Worm (Caenorhabditis elegans) whole organism, L4 larva: ENCODE data around the gene K07C5.13.

ENCODE experiments used
- ama-1 ChIP-seq: fragments of 150-350 bp; optimal IDR thresholded peaks from 2 replicates; lab custom pipeline; 2014; ENCODE audit warnings: inconsistent platforms, mixed read lengths
- dpl-1 ChIP-seq: fragments of 150-350 bp; optimal IDR thresholded peaks from 2 replicates; lab custom pipeline; 2014; ENCODE audit warnings: missing biosample characterization, missing genetic modification reagents, missing genetic modification characterization
- lin-13 ChIP-seq: fragments of 150-350 bp; optimal IDR thresholded peaks from 2 replicates; lab custom pipeline; 2014; ENCODE audit warnings: missing biosample characterization, missing genetic modification reagents, missing genetic modification characterization
- lin-15B ChIP-seq: fragments of 150-350 bp; sonication (generic microtip); optimal IDR thresholded peaks from 3 replicates; lab custom pipeline; 2014; ENCODE audit warnings: missing biosample characterization, missing genetic modification characterization
- nhr-25 ChIP-seq: sonication (generic microtip); optimal IDR thresholded peaks from 2 replicates; lab custom pipeline; 2017; ENCODE audit warnings: missing genetic modification characterization, mild to moderate bottlenecking, missing compliant biosample characterization, antibody characterized with exemption, moderate library complexity, borderline replicate concordance; ENCODE audit not compliant: insufficient read depth
- nhr-41 ChIP-seq: fragments of 200-800 bp; sonication (Bioruptor generic); IDR thresholded peaks from 2 replicates; pipeline ENCODE4 v1.3.6; 2022; ENCODE audit warnings: missing genetic modification reagents, missing genetic modification characterization, missing compliant biosample characterization
- nhr-42 ChIP-seq: fragments of 200-800 bp; sonication (Bioruptor generic); IDR thresholded peaks from 2 replicates; pipeline ENCODE4 v1.3.6; 2022; ENCODE audit warnings: missing genetic modification characterization, missing compliant biosample characterization
- skn-1 ChIP-seq: fragments of 150-350 bp; optimal IDR thresholded peaks from 2 replicates; lab custom pipeline; 2014; ENCODE audit warnings: missing biosample characterization, missing genetic modification characterization
- unc-62 ChIP-seq, 3 experiments: fragments of 150-350 bp in 1 of 3; sonication (generic microtip); optimal IDR thresholded peaks in 2 of 3; peaks in 1 of 3; 1 replicate in 1 of 3; 2 replicates in 2 of 3; lab custom pipeline; 2014 to 2017; ENCODE audit warnings: missing biosample characterization in 3 of 3, missing genetic modification characterization in 3 of 3, missing genetic modification reagents in 3 of 3, missing genotype in 1 of 3
- vab-7 ChIP-seq: fragments of 200-800 bp; sonication (Bioruptor generic); IDR thresholded peaks from 2 replicates; pipeline ENCODE4 v1.3.6; 2022; ENCODE audit warnings: missing genetic modification reagents, missing genetic modification characterization, missing compliant biosample characterization

DNA sequence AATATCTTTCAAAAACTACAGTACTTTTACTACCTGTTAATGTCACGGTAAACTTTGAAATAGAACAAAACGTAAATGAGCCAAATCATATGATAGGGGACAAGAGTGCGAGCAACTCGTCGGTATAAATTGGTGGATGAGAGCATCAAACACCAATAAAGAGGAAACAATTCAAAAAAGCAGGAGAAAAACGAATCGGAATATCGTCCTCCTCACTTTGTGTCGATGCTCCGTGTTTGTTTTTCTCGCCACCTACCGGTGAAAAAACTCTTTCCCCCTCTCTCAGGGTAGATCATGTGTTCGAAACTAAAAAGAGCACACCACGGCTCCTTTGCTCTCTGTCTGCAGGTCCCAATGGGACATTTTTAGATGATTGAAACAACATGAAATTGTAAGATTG, 13.8 kb upstream of the K07C5.13 start:
- TF ChIP-seq unc-62 (GFP tag; optimal IDR thresholded peaks at IDR 0.05 in 1 of 2; lab: Kevin White, UChicago): no peak
- TF ChIP-seq unc-62 (tag; optimal IDR thresholded peaks at IDR 0.05; lab: Kevin White, UChicago): no peak
- no peak for TF ChIP-seq nhr-25 (tag; lab: Kevin White, UChicago)
- no peak for TF ChIP-seq lin-13 (GFP tag; lab: Kevin White, UChicago)
- no peak for TF ChIP-seq skn-1 (tag; lab: Kevin White, UChicago)
- TF ChIP-seq dpl-1 (GFP tag; lab: Kevin White, UChicago): no peak
- no peak for TF ChIP-seq nhr-41 (GFP tag; lab: Robert Waterston, UW)
- no peak for TF ChIP-seq vab-7
- TF ChIP-seq lin-15B (tag; lab: Kevin White, UChicago): no peak
- TF ChIP-seq ama-1 (lab: Kevin White, UChicago): no peak
- TF ChIP-seq nhr-42: no peak
